Fruit fly (Drosophila melanogaster) whole organism, wandering third instar larva: ENCODE data around the gene ppk28.

Experiments used
- HLH106 ChIP-seq: fragments of 200-800 bp; optimal IDR thresholded peaks from 3 replicates; lab custom pipeline; 2019; ENCODE audit warnings: missing biosample characterization, mild to moderate bottlenecking, missing genetic modification characterization, moderate library complexity
- Myc ChIP-seq: fragments of >200 bp; optimal IDR thresholded peaks from 2 replicates; lab custom pipeline; 2017
- OdsH ChIP-seq: fragments of 200-800 bp; sonication (Bioruptor generic); optimal IDR thresholded peaks from 2 replicates; lab custom pipeline; 2016; ENCODE audit warnings: missing biosample characterization, mild to moderate bottlenecking, missing genetic modification characterization
- Vsx2 ChIP-seq: fragments of 200-300, 225-300 bp; sonication (Bioruptor generic); optimal IDR thresholded peaks from 2 replicates; lab custom pipeline; 2018; ENCODE audit warnings: missing biosample characterization, missing genetic modification characterization; ENCODE audit not compliant: partially characterized antibody
- br ChIP-seq: fragments of 200-800 bp; sonication (Bioruptor generic); optimal IDR thresholded peaks from 2 replicates; lab custom pipeline; 2016; ENCODE audit warnings: missing biosample characterization, missing genetic modification characterization
- dmrt93B ChIP-seq: fragments of 200-800 bp; sonication (Bioruptor generic); optimal IDR thresholded peaks from 2 replicates; lab custom pipeline; 2018; ENCODE audit warnings: missing biosample characterization, mild to moderate bottlenecking, missing genetic modification characterization
- pan ChIP-seq: fragments of >200 bp; optimal IDR thresholded peaks from 2 replicates; lab custom pipeline; 2017
- rgr ChIP-seq: fragments of 200-800 bp; sonication (Bioruptor generic); optimal IDR thresholded peaks from 3 replicates; lab custom pipeline; 2016; ENCODE audit warnings: missing biosample characterization, mild to moderate bottlenecking, missing genetic modification characterization

- TF ChIP-seq Myc (lab: Kevin White, UChicago) (peak; percentile 13), rgr (GFP tag; lab: Kevin White, UChicago) (no peak), dmrt93B (GFP tag; lab: Kevin White, UChicago) (no peak), OdsH (GFP tag; lab: Kevin White, UChicago) (no peak), pan (lab: Kevin White, UChicago) (no peak), HLH106 (tag; lab: Kevin White, UChicago) (peak; percentile 23), br (GFP tag; lab: Kevin White, UChicago) (no peak), Vsx2 (GFP tag; lab: Kevin White, UChicago) (no peak)
These were observed 18.4 kb upstream of the ppk28 start for dm6 chrX:16787416-16787900.
